Worm (Caenorhabditis elegans) whole organism, L2 larva: ENCODE data around the gene T06E4.7.

Experiments used
- F13H6.1 ChIP-seq: sonication (generic microtip); optimal IDR thresholded peaks from 2 replicates; lab custom pipeline; 2016; ENCODE audit warnings: missing genetic modification characterization, missing compliant biosample characterization
- R02D3.7 ChIP-seq: fragments of 150-350 bp; optimal IDR thresholded peaks from 2 replicates; lab custom pipeline; 2014; ENCODE audit warnings: missing biosample characterization, missing genetic modification characterization
- Y55F3AM.14 ChIP-seq: fragments of 200-800 bp; sonication (Bioruptor generic); optimal IDR thresholded peaks from 2 replicates; lab custom pipeline; 2018; ENCODE audit warnings: mild to moderate bottlenecking, missing genetic modification characterization, missing compliant biosample characterization
- alr-1 ChIP-seq: fragments of 150-350 bp; optimal IDR thresholded peaks from 2 replicates; lab custom pipeline; 2014; ENCODE audit warnings: missing biosample characterization, missing genetic modification characterization
- aly-2 ChIP-seq: fragments of 150-350 bp; optimal IDR thresholded peaks from 2 replicates; lab custom pipeline; 2014; ENCODE audit warnings: missing biosample characterization, missing genetic modification characterization
- ama-1 ChIP-seq: fragments of 150-350 bp; optimal IDR thresholded peaks from 2 replicates; lab custom pipeline; 2018; ENCODE audit warnings: inconsistent platforms
- blmp-1 ChIP-seq: sonication (generic microtip); optimal IDR thresholded peaks from 2 replicates; lab custom pipeline; 2017; ENCODE audit warnings: missing genetic modification characterization, mild to moderate bottlenecking, missing compliant biosample characterization, antibody characterized with exemption, moderate library complexity; ENCODE audit not compliant: insufficient read depth
- ceh-82 ChIP-seq: fragments of 150-350 bp; optimal IDR thresholded peaks from 2 replicates; lab custom pipeline; 2014; ENCODE audit warnings: missing biosample characterization, missing genetic modification characterization
- dmd-4 ChIP-seq: sonication (generic microtip); optimal IDR thresholded peaks from 2 replicates; lab custom pipeline; 2017; ENCODE audit warnings: missing biosample characterization, missing genetic modification characterization
- elt-1 ChIP-seq: fragments of 150-350 bp; optimal IDR thresholded peaks from 2 replicates; lab custom pipeline; 2014; ENCODE audit warnings: missing biosample characterization, missing genetic modification characterization
- fos-1 ChIP-seq: fragments of 150-350 bp; optimal IDR thresholded peaks from 2 replicates; lab custom pipeline; 2014; ENCODE audit warnings: missing biosample characterization, missing genetic modification characterization
- gmeb-1 ChIP-seq: fragments of 150-350 bp; optimal IDR thresholded peaks from 2 replicates; lab custom pipeline; 2014; ENCODE audit warnings: missing biosample characterization, missing genetic modification characterization
- lin-11 ChIP-seq: fragments of 150-350 bp; sonication (generic microtip); optimal IDR thresholded peaks from 2 replicates; lab custom pipeline; 2014; ENCODE audit warnings: missing biosample characterization, missing genetic modification characterization, inconsistent platforms, mixed read lengths
- lin-39 ChIP-seq: fragments of 150-350 bp; optimal IDR thresholded peaks from 2 replicates; lab custom pipeline; 2014; ENCODE audit warnings: missing biosample characterization, missing genetic modification reagents, missing genetic modification characterization
- lsy-2 ChIP-seq, 2 experiments: fragments of 150-350 bp in 1 of 2; sonication (generic microtip) in 1 of 2; optimal IDR thresholded peaks; 2 replicates each; lab custom pipeline; 2014 to 2017; ENCODE audit warnings: missing biosample characterization in 2 of 2, missing genetic modification characterization in 2 of 2
- mab-5 ChIP-seq: fragments of 150-350 bp; optimal IDR thresholded peaks from 2 replicates; lab custom pipeline; 2014; ENCODE audit warnings: missing biosample characterization, missing genetic modification characterization
- nhr-10 ChIP-seq: sonication (generic microtip); optimal IDR thresholded peaks from 2 replicates; lab custom pipeline; 2017; ENCODE audit warnings: missing biosample characterization, missing genetic modification characterization
- nhr-12 ChIP-seq: fragments of 150-350 bp; optimal IDR thresholded peaks from 2 replicates; lab custom pipeline; 2014; ENCODE audit warnings: missing biosample characterization, missing genetic modification characterization
- nhr-129 ChIP-seq: fragments of 150-350 bp; optimal IDR thresholded peaks from 2 replicates; lab custom pipeline; 2014; ENCODE audit warnings: missing biosample characterization, missing genetic modification characterization
- nhr-21 ChIP-seq: fragments of 150-350 bp; optimal IDR thresholded peaks from 2 replicates; lab custom pipeline; 2014; ENCODE audit warnings: missing biosample characterization, missing genetic modification characterization
- nhr-23 ChIP-seq: fragments of 150-350 bp; optimal IDR thresholded peaks from 2 replicates; lab custom pipeline; 2014; ENCODE audit warnings: missing biosample characterization, missing genetic modification reagents, missing genetic modification characterization
- nhr-237 ChIP-seq: fragments of 150-350 bp; optimal IDR thresholded peaks from 2 replicates; lab custom pipeline; 2014; ENCODE audit warnings: missing biosample characterization, missing genetic modification characterization
- nhr-25 ChIP-seq: fragments of 150-350 bp; sonication (generic microtip); optimal IDR thresholded peaks from 3 replicates; lab custom pipeline; 2014; ENCODE audit warnings: missing biosample characterization, missing genetic modification characterization
- nhr-6 ChIP-seq: fragments of 150-350 bp; optimal IDR thresholded peaks from 2 replicates; lab custom pipeline; 2014; ENCODE audit warnings: missing biosample characterization, missing genetic modification characterization
- nhr-77 ChIP-seq: fragments of 150-350 bp; optimal IDR thresholded peaks from 2 replicates; lab custom pipeline; 2014; ENCODE audit warnings: missing biosample characterization, missing genetic modification characterization
- sem-4 ChIP-seq: fragments of 150-350 bp; optimal IDR thresholded peaks from 2 replicates; lab custom pipeline; 2014; ENCODE audit warnings: missing biosample characterization, missing genetic modification reagents, missing genetic modification characterization
- skn-1 ChIP-seq: sonication (generic microtip); optimal IDR thresholded peaks from 2 replicates; lab custom pipeline; 2017; ENCODE audit warnings: missing biosample characterization, missing genetic modification characterization
- sma-3 ChIP-seq: sonication (generic microtip); optimal IDR thresholded peaks from 2 replicates; lab custom pipeline; 2016; ENCODE audit warnings: missing genetic modification reagents, missing genetic modification characterization, missing compliant biosample characterization
- sma-9 ChIP-seq, 2 experiments: fragments of 150-350 bp in 1 of 2; sonication (generic microtip) in 1 of 2; optimal IDR thresholded peaks; 2 replicates each; lab custom pipeline; 2014 to 2016; ENCODE audit warnings: missing genetic modification characterization in 2 of 2, mild to moderate bottlenecking in 1 of 2, missing biosample characterization in 1 of 2, missing compliant biosample characterization in 1 of 2, missing genetic modification reagents in 1 of 2, moderate library complexity in 1 of 2
- snpc-4 ChIP-seq: fragments of 150-350 bp; optimal IDR thresholded peaks from 2 replicates; lab custom pipeline; 2014; ENCODE audit warnings: missing biosample characterization, missing genetic modification characterization
- unc-39 ChIP-seq: fragments of 150-350 bp; optimal IDR thresholded peaks from 2 replicates; lab custom pipeline; 2014; ENCODE audit warnings: missing biosample characterization, missing genetic modification characterization
- unc-55 ChIP-seq: fragments of 150-350 bp; sonication (generic microtip); optimal IDR thresholded peaks from 3 replicates; lab custom pipeline; 2014; ENCODE audit warnings: missing biosample characterization, missing genetic modification reagents, missing genetic modification characterization
- unc-62 ChIP-seq: fragments of 150-350 bp; optimal IDR thresholded peaks from 2 replicates; lab custom pipeline; 2014; ENCODE audit warnings: missing biosample characterization, missing genetic modification reagents, missing genetic modification characterization
- zag-1 ChIP-seq: fragments of 150-350 bp; optimal IDR thresholded peaks from 2 replicates; lab custom pipeline; 2014; ENCODE audit warnings: missing biosample characterization, missing genetic modification characterization
- ztf-1 ChIP-seq: fragments of 200-800 bp; sonication (Bioruptor generic); conservative IDR thresholded peaks from 2 replicates; pipeline ENCODE4 v1.3.6; 2022; ENCODE audit warnings: missing genetic modification characterization, missing compliant biosample characterization
- ztf-11 ChIP-seq: sonication (generic microtip); optimal IDR thresholded peaks from 2 replicates; lab custom pipeline; 2017; ENCODE audit warnings: missing biosample characterization, missing genetic modification characterization
- ztf-4 ChIP-seq: fragments of 150-350 bp; optimal IDR thresholded peaks from 2 replicates; lab custom pipeline; 2014; ENCODE audit warnings: missing biosample characterization, missing genetic modification characterization

The T06E4.7 gene

ce11 chrV:9609217-9609616 is 17.0 kb upstream of the T06E4.7 start:
- TF ChIP-seq lin-11 = no peak
- no peak for TF ChIP-seq nhr-6 (tag; lab: Kevin White, UChicago)
- no peak for TF ChIP-seq alr-1
- TF ChIP-seq ztf-11 = no peak
- TF ChIP-seq sem-4 (tag; lab: Kevin White, UChicago) = no peak
- no peak for TF ChIP-seq nhr-21
- no peak for TF ChIP-seq F13H6.1 (tag; lab: Kevin White, UChicago)
- TF ChIP-seq nhr-237 (tag; lab: Kevin White, UChicago) = no peak
- no peak for TF ChIP-seq skn-1
- no peak for TF ChIP-seq ama-1 (lab: Kevin White, UChicago)
- TF ChIP-seq nhr-23 (tag; lab: Kevin White, UChicago) = no peak
- no peak for TF ChIP-seq dmd-4 (tag; lab: Kevin White, UChicago)
- TF ChIP-seq nhr-10 = no peak
- no peak for TF ChIP-seq nhr-12
- no peak for TF ChIP-seq nhr-77 (tag; lab: Kevin White, UChicago)
- no peak for TF ChIP-seq gmeb-1 (tag; lab: Kevin White, UChicago)
- no peak for TF ChIP-seq ztf-4
- no peak for TF ChIP-seq snpc-4
- TF ChIP-seq unc-62 (GFP tag; lab: Kevin White, UChicago) = no peak
- TF ChIP-seq, all 48 proteins: peak for 0

- TF ChIP-seq zag-1 (tag; lab: Kevin White, UChicago) (no peak), nhr-23 (tag; lab: Kevin White, UChicago) (no peak), lin-39 (tag; lab: Kevin White, UChicago) (no peak), nhr-25 (no peak), unc-39 (no peak), aly-2 (tag; lab: Kevin White, UChicago) (no peak), mab-5 (tag; lab: Kevin White, UChicago) (no peak), unc-62 (GFP tag; lab: Kevin White, UChicago) (no peak)
- TF ChIP-seq, all 48 proteins: peak for 0
Measured at ce11 chrV:9615725-9616124, 10.5 kb upstream of the T06E4.7 start, which contains the start of gene pqn-63. Gene pqn-63 (plus strand): TSS chrV:9616031.

DNA sequence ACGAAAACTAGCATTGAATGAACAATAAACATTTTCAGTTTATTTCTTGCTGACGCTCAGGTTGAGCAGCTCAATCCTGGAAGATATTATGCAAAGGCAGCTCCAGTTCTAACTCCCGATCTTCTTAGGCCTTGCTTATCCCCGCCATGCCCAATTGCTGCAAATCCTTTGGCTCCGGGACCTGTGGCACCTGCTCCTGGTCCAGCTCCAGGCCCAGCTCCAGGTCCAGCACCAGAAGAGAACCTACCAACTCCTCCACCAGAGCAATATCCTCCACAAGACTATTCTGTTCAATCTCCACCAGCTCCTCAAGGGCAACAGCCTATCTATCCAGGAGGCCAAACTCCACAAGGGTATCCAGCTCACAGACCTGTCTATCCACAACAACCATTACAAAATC is 10.1 kb upstream of the T06E4.7 start:
- TF ChIP-seq lin-11 = no peak
- TF ChIP-seq sma-9 (GFP tag; optimal IDR thresholded peaks at IDR 0.05; lab: Kevin White, UChicago) = no peak
- TF ChIP-seq sma-9 (tag; optimal IDR thresholded peaks at IDR 0.05; lab: Kevin White, UChicago) = no peak
- no peak for TF ChIP-seq nhr-23 (tag; lab: Kevin White, UChicago)
- no peak for TF ChIP-seq unc-55
- no peak for TF ChIP-seq unc-39
- TF ChIP-seq ztf-4 = no peak
- TF ChIP-seq Y55F3AM.14 (GFP tag; lab: Kevin White, UChicago) = no peak
- TF ChIP-seq nhr-77 (tag; lab: Kevin White, UChicago) = no peak
- TF ChIP-seq nhr-10 = no peak
- no peak for TF ChIP-seq ztf-1
- no peak for TF ChIP-seq sma-3 (GFP tag; lab: Kevin White, UChicago)
- no peak for TF ChIP-seq sem-4 (tag; lab: Kevin White, UChicago)
- TF ChIP-seq F13H6.1 (tag; lab: Kevin White, UChicago) = no peak
- no peak for TF ChIP-seq dmd-4 (tag; lab: Kevin White, UChicago)
- no peak for TF ChIP-seq ama-1 (lab: Kevin White, UChicago)
- no peak for TF ChIP-seq ceh-82 (tag; lab: Kevin White, UChicago)

DNA sequence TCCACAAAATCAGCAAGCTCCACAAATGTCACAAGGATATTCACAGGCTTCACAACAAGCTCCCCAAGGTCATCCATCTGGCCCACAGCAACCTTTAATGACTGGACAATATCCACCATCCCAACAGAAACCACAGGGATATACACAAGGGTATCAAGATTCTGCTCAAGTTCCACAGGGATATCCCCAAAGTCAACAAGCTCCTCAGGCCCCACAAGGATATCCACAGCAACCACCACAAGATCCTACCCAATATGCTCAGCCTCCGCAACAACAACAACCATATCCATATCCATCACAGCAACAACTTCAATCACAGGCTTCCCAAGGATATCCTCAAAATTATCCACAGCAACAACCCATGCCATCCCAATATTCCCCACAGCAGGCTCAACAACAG is 9.5 kb upstream of the T06E4.7 start:
- TF ChIP-seq lin-39 (tag; lab: Kevin White, UChicago) = no peak
- TF ChIP-seq gmeb-1 (tag; lab: Kevin White, UChicago) = no peak
- TF ChIP-seq ztf-1 = no peak
- no peak for TF ChIP-seq nhr-10
- TF ChIP-seq nhr-21 = no peak
- TF ChIP-seq alr-1 = no peak
- no peak for TF ChIP-seq F13H6.1 (tag; lab: Kevin White, UChicago)
- TF ChIP-seq lsy-2 (tag; optimal IDR thresholded peaks at IDR 0.05; lab: Kevin White, UChicago) = no peak
- no peak for TF ChIP-seq ceh-82 (tag; lab: Kevin White, UChicago)
- no peak for TF ChIP-seq dmd-4 (tag; lab: Kevin White, UChicago)
- no peak for TF ChIP-seq fos-1 (tag; lab: Kevin White, UChicago)
- no peak for TF ChIP-seq nhr-25
- no peak for TF ChIP-seq blmp-1
- TF ChIP-seq Y55F3AM.14 (GFP tag; lab: Kevin White, UChicago) = no peak
- no peak for TF ChIP-seq elt-1 (tag; lab: Kevin White, UChicago)
- TF ChIP-seq snpc-4 = no peak
- no peak for TF ChIP-seq mab-5 (tag; lab: Kevin White, UChicago)
- no peak for TF ChIP-seq nhr-129 (tag; lab: Kevin White, UChicago)
- TF ChIP-seq R02D3.7 = no peak
- TF ChIP-seq, all 48 proteins: peak for 0
